Fruit fly (Drosophila melanogaster) ovary, adult (tissue): ENCODE data around the gene CG9782.

Source experiments
- CG17801 ChIP-seq: fragments of 200-800 bp; optimal IDR thresholded peaks from 2 replicates; lab custom pipeline; 2019; ENCODE audit warnings: missing biosample characterization, mild to moderate bottlenecking, missing genetic modification characterization, moderate library complexity; ENCODE audit not compliant: partially characterized antibody

CG9782 gene

DNA sequence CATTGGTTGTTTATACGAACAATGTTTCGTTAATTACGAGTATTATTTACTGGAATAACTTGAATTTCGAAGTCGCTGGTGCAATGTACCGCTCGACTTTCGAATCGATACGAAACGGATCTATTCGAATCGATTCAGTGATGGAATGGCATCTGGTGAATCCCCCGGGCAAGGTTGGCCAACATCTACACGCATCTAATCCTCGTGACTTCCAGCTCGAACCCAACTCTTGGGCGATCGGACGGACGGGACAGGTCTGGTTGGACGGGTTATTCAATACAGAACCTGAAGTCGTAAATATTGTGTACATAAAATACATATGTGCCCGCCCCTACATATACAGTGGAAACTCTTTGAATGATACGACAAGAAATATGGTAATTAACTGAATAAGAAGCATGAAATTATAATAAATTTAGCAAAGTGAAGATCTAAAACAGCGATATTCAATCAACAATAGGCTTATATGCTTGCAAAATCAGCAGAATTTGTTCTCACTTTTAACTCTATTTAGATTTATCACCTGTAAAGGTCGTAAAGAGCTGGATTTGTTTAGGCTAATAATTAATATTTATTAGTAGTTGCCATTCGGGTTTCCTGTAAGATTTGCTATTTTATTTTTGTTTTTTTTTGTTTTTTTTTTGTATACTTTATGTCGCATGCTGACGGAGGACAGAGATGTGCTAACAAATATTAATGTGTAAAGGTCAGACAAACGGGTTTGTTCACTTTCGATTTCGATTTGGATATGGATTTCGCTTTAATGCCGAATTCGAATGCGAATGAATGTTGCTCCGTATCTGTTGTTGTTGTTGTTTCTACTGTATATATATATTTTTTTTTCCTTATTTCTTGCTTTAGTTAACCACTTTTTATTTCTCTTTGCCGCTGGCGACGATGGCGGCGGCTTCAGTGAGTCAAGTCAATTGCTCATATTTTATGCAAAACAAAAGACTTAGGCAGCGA lies 4.3 kb downstream of the CG9782 start:
- no peak for TF ChIP-seq CG17801 (GFP tag; lab: Kevin White, UChicago)

DNA sequence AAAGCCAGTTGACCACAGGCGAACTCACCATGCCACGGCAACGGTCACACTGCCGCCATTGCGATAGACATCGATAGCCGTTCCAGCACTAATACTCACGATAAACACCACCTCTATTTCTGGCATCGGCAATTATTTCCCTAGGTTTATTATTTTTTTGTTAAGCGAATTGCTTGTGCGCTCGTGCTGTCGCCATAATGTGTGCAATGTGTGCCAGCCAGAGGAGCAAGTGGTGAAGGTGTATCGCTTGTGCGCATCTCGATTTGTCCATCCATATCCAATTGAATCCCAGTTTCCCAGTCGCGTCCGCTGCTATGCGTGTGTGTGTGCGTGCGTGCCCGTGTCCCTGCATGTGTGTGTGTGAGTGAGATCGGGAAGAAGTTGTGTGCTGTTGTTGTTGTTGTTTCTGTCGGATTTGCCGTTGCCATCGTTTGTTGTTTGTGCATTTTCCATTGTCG lies 10.8 kb downstream of the CG9782 start, which contains the start of gene mbt:
mbt (plus strand) TSS at position 85 of the 458 bp plus-strand sequence.
- TF ChIP-seq CG17801 (GFP tag; lab: Kevin White, UChicago), result peak; percentile 7

DNA sequence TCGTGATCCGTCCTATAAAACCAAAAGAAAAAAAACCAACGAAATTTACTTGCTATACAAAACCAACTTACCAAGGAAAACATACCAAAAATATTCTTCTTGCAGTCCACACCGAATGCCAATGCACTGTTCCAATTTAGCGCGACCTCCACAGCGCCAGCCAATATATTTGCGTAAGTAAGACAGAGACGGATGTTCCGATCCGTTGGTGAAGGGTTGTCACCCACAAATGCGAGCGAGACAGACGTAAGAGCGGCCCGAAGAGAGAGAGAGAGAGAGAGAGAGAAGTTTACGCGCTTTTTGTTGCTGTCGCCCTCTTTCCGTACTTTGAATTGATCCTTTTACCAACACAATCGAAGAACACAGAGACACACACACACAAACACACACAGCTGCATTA lies 13.6 kb downstream of the CG9782 start:
- no peak for TF ChIP-seq CG17801 (GFP tag; lab: Kevin White, UChicago)

- TF ChIP-seq CG17801 (GFP tag; lab: Kevin White, UChicago), result no peak
Measured at dm6 chrX:16599770-16600169, 21.6 kb downstream of the CG9782 start.

dm6 chrX:16598978-16599664 lies 22.3 kb downstream of the CG9782 start, which contains the start of the genes CG9784 and Nup153:
CG9784 (minus strand) TSS chrX:16599215.
Nup153 (plus strand) TSS chrX:16599241.
- TF ChIP-seq CG17801 (GFP tag; lab: Kevin White, UChicago), result peak; percentile 60

DNA sequence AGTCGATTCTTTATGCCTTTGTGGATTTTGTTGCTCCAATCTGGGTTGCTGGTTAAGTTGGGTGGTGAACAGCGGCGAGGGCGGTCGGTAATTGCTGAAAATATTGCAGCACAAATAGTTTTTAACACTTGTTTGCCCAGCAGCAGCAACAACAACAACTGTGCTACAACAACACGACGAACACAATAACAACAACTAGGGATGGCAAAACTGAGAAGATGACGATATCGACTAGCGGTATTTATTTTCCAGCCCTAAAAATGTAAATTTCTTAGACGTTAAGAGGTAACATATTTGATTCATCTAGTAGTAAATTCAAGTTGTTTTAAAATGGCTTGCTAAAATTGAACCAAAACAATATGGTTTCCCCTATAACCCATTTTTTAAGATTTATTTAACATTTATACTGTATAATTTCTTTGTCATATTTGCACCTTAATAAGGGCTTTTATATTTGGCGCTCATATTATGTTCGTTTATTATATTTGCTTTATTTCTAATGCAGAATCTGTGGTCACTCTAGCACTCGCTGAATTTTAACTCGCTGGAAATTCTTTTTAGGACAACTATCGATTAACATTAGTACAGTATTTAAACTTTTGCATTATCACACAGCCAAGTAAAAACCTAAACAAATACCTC lies 22.9 kb downstream of the CG9782 start:
- TF ChIP-seq CG17801 (GFP tag; lab: Kevin White, UChicago), result peak; percentile 23

DNA sequence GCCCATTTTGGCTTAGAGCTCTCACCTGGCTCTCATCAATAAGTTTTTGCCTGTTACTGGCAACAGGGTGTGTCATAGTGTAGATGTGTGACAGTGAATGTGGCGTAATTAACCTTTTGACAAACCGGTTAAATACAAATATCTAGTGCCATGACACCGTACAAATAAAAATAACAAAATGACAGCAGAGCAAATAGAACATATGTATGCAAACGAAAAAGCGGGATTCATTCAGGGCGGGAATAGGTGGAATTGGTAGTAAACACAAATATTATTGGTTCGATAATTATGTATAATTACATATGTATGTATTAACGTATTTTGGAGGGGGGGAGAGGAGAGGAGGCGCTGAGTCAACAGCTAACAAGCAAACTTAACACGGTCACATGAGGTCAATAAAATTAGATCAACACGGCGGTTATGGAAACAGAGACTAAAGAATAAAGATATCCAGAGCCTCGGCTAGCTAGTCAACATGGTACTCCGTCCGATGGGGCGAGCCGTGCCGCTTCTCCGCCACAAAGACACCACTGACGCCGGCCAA lies 25.1 kb downstream of the CG9782 start:
- TF ChIP-seq CG17801 (GFP tag; lab: Kevin White, UChicago), result no peak

- no peak for TF ChIP-seq CG17801 (GFP tag; lab: Kevin White, UChicago)
Measured at dm6 chrX:16595411-16595810, 26.0 kb downstream of the CG9782 start.

DNA sequence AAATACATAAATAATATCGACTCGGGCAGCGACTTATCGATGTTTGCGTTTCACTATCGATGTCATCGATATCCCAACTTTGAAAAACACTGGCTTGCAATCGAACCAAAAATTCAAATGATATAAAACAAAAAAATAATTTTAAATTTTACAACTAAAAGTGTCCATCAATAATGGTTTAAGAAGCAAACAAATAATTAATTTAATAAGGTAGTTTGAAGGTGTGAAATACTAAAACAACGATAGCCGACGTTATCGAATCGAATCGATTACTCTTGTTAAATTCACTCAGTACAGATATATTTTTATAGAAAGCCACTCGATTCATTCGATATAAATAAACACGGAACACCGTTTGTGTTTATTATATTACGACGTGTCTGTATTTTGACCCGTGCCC lies 28.0 kb downstream of the CG9782 start, which contains the start of the genes SMC3 and Ubc7:
SMC3 (minus strand) TSS at position 22 of the 400 bp plus-strand sequence.
Ubc7 (plus strand) TSS at position 260 of the 400 bp plus-strand sequence.
- peak; percentile 20 for TF ChIP-seq CG17801 (GFP tag; lab: Kevin White, UChicago)

DNA sequence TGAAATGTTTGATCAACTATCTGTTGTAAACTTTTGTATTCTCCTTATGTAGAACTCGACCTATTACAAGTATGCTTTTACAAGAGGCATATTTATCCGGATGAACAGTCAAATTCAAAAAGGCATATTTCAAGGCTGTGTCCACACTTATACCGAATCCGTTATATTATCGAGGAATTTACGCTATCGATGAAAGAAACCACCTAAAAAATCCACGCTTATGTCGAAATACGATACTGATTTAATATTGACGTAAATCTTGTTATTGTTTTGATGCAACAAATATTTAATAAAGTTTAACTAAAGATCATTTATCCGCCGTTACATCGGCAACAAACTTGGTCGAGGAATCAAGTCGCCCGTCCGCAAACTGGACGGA lies 33.7 kb downstream of the CG9782 start, which contains the start of gene CG13014:
CG13014 (plus strand) TSS at position 206 of the 379 bp plus-strand sequence.
- TF ChIP-seq CG17801 (GFP tag; lab: Kevin White, UChicago), result no peak

dm6 chrX:16587021-16587667 lies 34.2 kb downstream of the CG9782 start, which contains the start of gene CanA-14F:
CanA-14F (minus strand) TSS chrX:16587172.
- no peak for TF ChIP-seq CG17801 (GFP tag; lab: Kevin White, UChicago)

DNA sequence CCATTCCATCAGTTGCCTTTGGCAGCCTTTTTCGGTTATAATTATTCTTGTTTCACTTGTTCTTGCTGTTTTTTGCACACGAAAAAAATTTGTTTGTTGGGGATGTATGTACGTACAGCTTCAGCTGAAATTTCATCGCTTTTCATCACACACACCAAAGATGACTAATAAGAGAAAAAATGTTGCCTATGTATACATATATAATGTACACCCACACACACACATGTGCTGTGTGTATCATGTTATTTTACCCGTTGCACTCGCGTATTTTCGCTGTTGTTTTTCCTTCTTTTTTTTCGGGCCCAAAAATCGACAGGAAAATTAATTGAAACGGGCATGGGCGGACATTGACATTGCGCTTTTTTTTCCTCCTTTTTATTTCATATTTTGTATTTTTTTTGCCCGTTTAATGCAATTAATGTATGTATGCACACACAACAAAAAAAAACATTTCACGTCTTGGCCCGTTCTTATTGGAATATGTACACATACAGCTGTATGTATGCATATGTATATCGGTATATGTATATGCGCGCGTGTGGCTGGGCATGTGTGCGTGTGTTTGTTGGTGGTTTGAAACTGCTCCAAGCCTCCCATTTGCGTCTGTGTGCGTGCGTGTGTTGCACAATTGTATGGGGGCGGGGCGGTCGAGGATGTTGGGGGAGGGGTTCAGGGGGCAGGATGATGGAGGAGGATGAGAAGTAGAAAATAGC lies 35.1 kb downstream of the CG9782 start:
- TF ChIP-seq CG17801 (GFP tag; lab: Kevin White, UChicago), result no peak

dm6 chrX:16585569-16585968 lies 35.8 kb downstream of the CG9782 start:
- no peak for TF ChIP-seq CG17801 (GFP tag; lab: Kevin White, UChicago)
